Fruit fly (Drosophila melanogaster) whole organism, embryonic: ENCODE data around the gene mTTF.

Source experiments
- BEAF-32 ChIP-seq: fragments of 200-800 bp; sonication (Bioruptor generic); optimal IDR thresholded peaks from 3 replicates; lab custom pipeline; 2017; ENCODE audit warnings: missing biosample characterization, missing genetic modification characterization, mild to moderate bottlenecking, moderate library complexity, missing genetic modification reagents
- Bdp1 ChIP-seq: fragments of 200-800 bp; sonication (Bioruptor generic); optimal IDR thresholded peaks from 3 replicates; lab custom pipeline; 2016; ENCODE audit warnings: missing biosample characterization, missing genetic modification characterization
- C15 ChIP-seq: fragments of 200-800 bp; sonication (Bioruptor generic); IDR thresholded peaks from 3 replicates; pipeline ENCODE4 v1.3.6; 2022; ENCODE audit warnings: missing biosample characterization, missing genetic modification characterization
- CG12236 ChIP-seq: fragments of 200-800 bp; sonication (Bioruptor generic); optimal IDR thresholded peaks from 2 replicates; lab custom pipeline; 2016; ENCODE audit warnings: missing biosample characterization, missing genetic modification characterization
- CG13424 ChIP-seq: fragments of 200-800 bp; sonication (Bioruptor generic); optimal IDR thresholded peaks from 2 replicates; lab custom pipeline; 2019; ENCODE audit warnings: missing biosample characterization, mild to moderate bottlenecking, missing genetic modification characterization, moderate library complexity
- CG13624 ChIP-seq: fragments of 200-800 bp; sonication (Bioruptor generic); optimal IDR thresholded peaks from 2 replicates; lab custom pipeline; 2016; ENCODE audit warnings: missing biosample characterization, missing genetic modification characterization
- CG15601 ChIP-seq: fragments of 200-800 bp; sonication (Bioruptor generic); optimal IDR thresholded peaks from 3 replicates; lab custom pipeline; 2019; ENCODE audit warnings: missing biosample characterization, mild to moderate bottlenecking, missing genetic modification characterization, moderate library complexity
- CG18599 ChIP-seq: fragments of 200-800 bp; sonication (Bioruptor generic); optimal IDR thresholded peaks from 3 replicates; lab custom pipeline; 2017; ENCODE audit warnings: missing biosample characterization, missing genetic modification characterization, mild to moderate bottlenecking, moderate library complexity, missing genetic modification reagents
- CG2120 ChIP-seq: fragments of 200-800 bp; sonication (Bioruptor generic); optimal IDR thresholded peaks from 3 replicates; lab custom pipeline; 2016; ENCODE audit warnings: missing biosample characterization, missing genetic modification characterization
- CG2199 ChIP-seq: fragments of 200-800 bp; sonication (Bioruptor generic); IDR thresholded peaks from 3 replicates; pipeline ENCODE4 v1.3.6; 2022; ENCODE audit warnings: missing biosample characterization, missing genetic modification characterization
- CG2875 ChIP-seq: fragments of 200-800 bp; sonication (Bioruptor generic); optimal IDR thresholded peaks from 2 replicates; lab custom pipeline; 2017; ENCODE audit warnings: missing biosample characterization, mild to moderate bottlenecking, missing genetic modification characterization, missing genetic modification reagents
- CG30020 ChIP-seq: fragments of 200-800 bp; optimal IDR thresholded peaks from 2 replicates; lab custom pipeline; 2019; ENCODE audit warnings: missing biosample characterization, mild to moderate bottlenecking, missing genetic modification characterization, moderate library complexity
- CG30403 ChIP-seq: fragments of 200-800 bp; sonication (Bioruptor generic); optimal IDR thresholded peaks from 3 replicates; lab custom pipeline; 2016; ENCODE audit warnings: missing biosample characterization, missing genetic modification characterization
- CG34422 ChIP-seq: fragments of 200-800 bp; sonication (Bioruptor generic); IDR thresholded peaks from 3 replicates; pipeline ENCODE4 v1.3.6; 2022; ENCODE audit warnings: missing biosample characterization, missing genetic modification characterization
- CG4854 ChIP-seq: fragments of 200-800 bp; sonication (Bioruptor generic); optimal IDR thresholded peaks from 2 replicates; lab custom pipeline; 2016; ENCODE audit warnings: missing biosample characterization, missing genetic modification characterization, inconsistent platforms
- CG6254 ChIP-seq: fragments of 200-800 bp; sonication (Bioruptor generic); optimal IDR thresholded peaks from 3 replicates; lab custom pipeline; 2017; ENCODE audit warnings: mild to moderate bottlenecking, missing biosample characterization, missing genetic modification reagents, missing genetic modification characterization
- CG6854 ChIP-seq: fragments of 200-800 bp; sonication (Bioruptor generic); optimal IDR thresholded peaks from 3 replicates; lab custom pipeline; 2017; ENCODE audit warnings: missing biosample characterization, mild to moderate bottlenecking, missing genetic modification characterization
- CG8089 ChIP-seq: fragments of 200-800 bp; sonication (Bioruptor generic); optimal IDR thresholded peaks from 3 replicates; lab custom pipeline; 2016; ENCODE audit warnings: missing biosample characterization, missing genetic modification characterization
- CG8478 ChIP-seq: fragments of >200 bp; optimal IDR thresholded peaks from 2 replicates; lab custom pipeline; 2018
- CG9215 ChIP-seq: fragments of 200-800 bp; sonication (Bioruptor generic); IDR thresholded peaks from 2 replicates; pipeline ENCODE4 v1.3.6; 2022; ENCODE audit warnings: missing biosample characterization, missing genetic modification characterization
- Chrac-16 ChIP-seq: fragments of 200-800 bp; sonication (Bioruptor generic); optimal IDR thresholded peaks from 3 replicates; lab custom pipeline; 2016; ENCODE audit warnings: missing biosample characterization, missing genetic modification characterization
- Dad ChIP-seq: fragments of 200-800 bp; sonication (Bioruptor generic); optimal IDR thresholded peaks from 3 replicates; lab custom pipeline; 2016; ENCODE audit warnings: missing biosample characterization, missing genetic modification characterization
- Drgx ChIP-seq: fragments of 200-800 bp; sonication (Bioruptor generic); IDR thresholded peaks from 2 replicates; pipeline ENCODE4 v1.3.6; 2022; ENCODE audit warnings: missing biosample characterization, missing genetic modification characterization
- ERR ChIP-seq: fragments of 200-800 bp; sonication (Bioruptor generic); optimal IDR thresholded peaks from 2 replicates; lab custom pipeline; 2016; ENCODE audit warnings: missing biosample characterization, missing genetic modification characterization
- HLH54F ChIP-seq: fragments of 200-800 bp; sonication (Bioruptor generic); optimal IDR thresholded peaks from 3 replicates; lab custom pipeline; 2016; ENCODE audit warnings: missing biosample characterization, missing genetic modification characterization
- HLHmδ ChIP-seq: fragments of 200-800 bp; sonication (Bioruptor generic); optimal IDR thresholded peaks from 2 replicates; lab custom pipeline; 2018; ENCODE audit warnings: missing biosample characterization, mild to moderate bottlenecking, missing genetic modification characterization, moderate library complexity
- Myb ChIP-seq: fragments of 200-800 bp; sonication (Bioruptor generic); optimal IDR thresholded peaks from 2 replicates; lab custom pipeline; 2016; ENCODE audit warnings: missing biosample characterization, missing genetic modification characterization
- Poxn ChIP-seq: fragments of 200-800 bp; sonication (Bioruptor generic); IDR thresholded peaks from 2 replicates; pipeline ENCODE4 v1.3.6; 2022; ENCODE audit warnings: missing biosample characterization, missing genetic modification characterization
- ato ChIP-seq: fragments of 200-800 bp; sonication (Bioruptor generic); IDR thresholded peaks from 2 replicates; pipeline ENCODE4 v1.3.6; 2022; ENCODE audit warnings: missing biosample characterization, missing genetic modification characterization; ENCODE audit not compliant: partially characterized antibody
- az2 ChIP-seq: fragments of 200-800 bp; sonication (Bioruptor generic); optimal IDR thresholded peaks from 3 replicates; lab custom pipeline; 2016; ENCODE audit warnings: missing biosample characterization, missing genetic modification characterization
- bab2 ChIP-seq: fragments of 200-800 bp; sonication (Bioruptor generic); optimal IDR thresholded peaks from 2 replicates; lab custom pipeline; 2016; ENCODE audit warnings: missing biosample characterization, missing genetic modification characterization
- cas ChIP-seq: fragments of 200-800 bp; sonication (Bioruptor generic); IDR thresholded peaks from 2 replicates; pipeline ENCODE4 v1.3.6; 2022; ENCODE audit warnings: missing biosample characterization, missing genetic modification characterization
- chm ChIP-seq: fragments of 200-800 bp; sonication (Bioruptor generic); IDR thresholded peaks from 2 replicates; pipeline ENCODE4 v1.3.6; 2022; ENCODE audit warnings: missing biosample characterization, missing genetic modification characterization
- crol ChIP-seq: fragments of 200-800 bp; sonication (Bioruptor generic); IDR thresholded peaks from 2 replicates; pipeline ENCODE4 v1.3.6; 2022; ENCODE audit warnings: missing biosample characterization, missing genetic modification characterization
- crp ChIP-seq, 2 experiments: fragments of 200-800 bp; sonication (Bioruptor generic); optimal IDR thresholded peaks; 2 replicates in 1 of 2; 3 replicates in 1 of 2; lab custom pipeline; 2017; ENCODE audit warnings: missing biosample characterization in 2 of 2, missing genetic modification characterization in 2 of 2, mild to moderate bottlenecking in 1 of 2, moderate library complexity in 1 of 2
- dimm ChIP-seq: fragments of 200-800 bp; sonication (Bioruptor generic); IDR thresholded peaks from 2 replicates; pipeline ENCODE4 v1.3.6; 2022; ENCODE audit warnings: missing biosample characterization, missing genetic modification characterization
- dysf ChIP-seq: fragments of 200-800 bp; sonication (Bioruptor generic); IDR thresholded peaks from 3 replicates; pipeline ENCODE4 v1.3.6; 2022; ENCODE audit warnings: missing biosample characterization, missing genetic modification characterization
- fd102C ChIP-seq: fragments of 200-800 bp; sonication (Bioruptor generic); optimal IDR thresholded peaks from 2 replicates; lab custom pipeline; 2018; ENCODE audit warnings: missing biosample characterization, mild to moderate bottlenecking, missing genetic modification characterization, moderate library complexity
- hbn ChIP-seq: fragments of 200-800 bp; sonication (Bioruptor generic); IDR thresholded peaks from 2 replicates; pipeline ENCODE4 v1.3.6; 2022; ENCODE audit warnings: missing biosample characterization, missing genetic modification characterization; ENCODE audit not compliant: partially characterized antibody
- kah ChIP-seq: fragments of 200-800 bp; sonication (Bioruptor generic); optimal IDR thresholded peaks from 2 replicates; lab custom pipeline; 2018; ENCODE audit warnings: missing biosample characterization, mild to moderate bottlenecking, missing genetic modification characterization
- kni ChIP-seq: fragments of 200-800 bp; sonication (Bioruptor generic); optimal IDR thresholded peaks from 3 replicates; lab custom pipeline; 2017; ENCODE audit warnings: mild to moderate bottlenecking, missing biosample characterization, missing genetic modification reagents, missing genetic modification characterization
- mam ChIP-seq: fragments of 200-800 bp; sonication (Bioruptor generic); optimal IDR thresholded peaks from 3 replicates; lab custom pipeline; 2016; ENCODE audit warnings: missing biosample characterization, missing genetic modification characterization
- pan ChIP-seq, 4 experiments: fragments of >200 bp in 3 of 4; fragments of 200-800 bp in 1 of 4; sonication (Bioruptor generic) in 1 of 4; optimal IDR thresholded peaks in 3 of 4; IDR thresholded peaks in 1 of 4; 2 replicates each; pipeline versions ENCODE4 v1.3.6 to Lab custom; 2017 to 2022; ENCODE audit warnings: missing biosample characterization in 2 of 4, missing genetic modification characterization in 2 of 4, mixed read lengths in 1 of 4
- prd ChIP-seq, 3 experiments: fragments of >200 bp in 2 of 3; fragments of 200-800 bp in 1 of 3; sonication (Bioruptor generic) in 1 of 3; optimal IDR thresholded peaks in 2 of 3; IDR thresholded peaks in 1 of 3; 2 replicates in 2 of 3; 3 replicates in 1 of 3; pipeline versions ENCODE4 v1.3.6 to Lab custom; 2017 to 2022; ENCODE audit warnings: missing biosample characterization in 1 of 3, missing genetic modification characterization in 1 of 3
- ro ChIP-seq: fragments of 200-800 bp; sonication (Bioruptor generic); IDR thresholded peaks from 2 replicates; pipeline ENCODE4 v1.3.6; 2022; ENCODE audit warnings: missing biosample characterization, missing genetic modification characterization
- slou ChIP-seq: fragments of 200-800 bp; sonication (Bioruptor generic); optimal IDR thresholded peaks from 3 replicates; lab custom pipeline; 2016; ENCODE audit warnings: missing biosample characterization, missing genetic modification characterization
- sqz ChIP-seq: fragments of 200-800 bp; sonication (Bioruptor generic); optimal IDR thresholded peaks from 3 replicates; lab custom pipeline; 2018; ENCODE audit warnings: missing biosample characterization, mild to moderate bottlenecking, missing genetic modification characterization
- sug ChIP-seq: fragments of 200-800 bp; optimal IDR thresholded peaks from 2 replicates; lab custom pipeline; 2019; ENCODE audit warnings: missing biosample characterization, mild to moderate bottlenecking, missing genetic modification characterization, moderate library complexity
- zen2 ChIP-seq: fragments of 200-800 bp; sonication (Bioruptor generic); IDR thresholded peaks from 3 replicates; pipeline ENCODE4 v1.3.6; 2022; ENCODE audit warnings: missing biosample characterization, missing genetic modification characterization; ENCODE audit not compliant: partially characterized antibody

Gene mTTF

dm6 chr2L:14372254-14372717, 23.7 kb upstream of the mTTF start (continued):
- no peak for TF ChIP-seq hbn (GFP tag; lab: Robert Waterston, UW)
- no peak for TF ChIP-seq pan (optimal IDR thresholded peaks at IDR 0.05; lab: Kevin White, UChicago)
- TF ChIP-seq pan (GFP tag; optimal IDR thresholded peaks at IDR 0.05 in 1 of 2, IDR thresholded peaks at IDR 0.05 in 1 of 2), result peak in 1 of 2 experiments; percentile 76
- no peak for TF ChIP-seq crol (GFP tag; lab: Robert Waterston, UW)
- TF ChIP-seq az2 (GFP tag; lab: Kevin White, UChicago), result peak; percentile 79
- TF ChIP-seq CG15601 (tag; lab: Kevin White, UChicago), result no peak
- TF ChIP-seq CG13624 (GFP tag; lab: Kevin White, UChicago), result peak; percentile 40
- TF ChIP-seq ato, result no peak
- peak; percentile 24; the same call in 1 of the 2 replicates for TF ChIP-seq cas (GFP tag; lab: Robert Waterston, UW)
- TF ChIP-seq BEAF-32 (GFP tag; lab: Kevin White, UChicago), result no peak
- TF ChIP-seq CG9215, result peak; percentile 33; the same call in 1 of the 2 replicates
- peak; percentile 66 for TF ChIP-seq dimm
- no peak for TF ChIP-seq CG8478 (lab: Kevin White, UChicago)
- TF ChIP-seq Drgx (GFP tag; lab: Robert Waterston, UW), result no peak
- peak; percentile 41 for TF ChIP-seq Chrac-16 (GFP tag; lab: Kevin White, UChicago)
- peak; percentile 32 for TF ChIP-seq CG2875 (GFP tag; lab: Kevin White, UChicago)
- peak; percentile 56; the same call in 1 of the 2 replicates for TF ChIP-seq chm
- no peak for TF ChIP-seq CG30020 (tag; lab: Kevin White, UChicago)
- no peak for TF ChIP-seq C15 (GFP tag; lab: Robert Waterston, UW)
- peak; percentile 59 for TF ChIP-seq sug (tag; lab: Kevin White, UChicago)
- peak; percentile 59 for TF ChIP-seq CG12236 (GFP tag; lab: Kevin White, UChicago)
- TF ChIP-seq zen2 (GFP tag; lab: Robert Waterston, UW), result no peak
- TF ChIP-seq CG4854 (GFP tag; lab: Kevin White, UChicago), result no peak
- no peak for TF ChIP-seq CG8089 (GFP tag; lab: Kevin White, UChicago)
- TF ChIP-seq Dad (GFP tag; lab: Kevin White, UChicago), result no peak
- peak; percentile 37 for TF ChIP-seq Myb
- no peak for TF ChIP-seq HLHmδ
- peak; percentile 89 for TF ChIP-seq CG13424 (tag; lab: Kevin White, UChicago)
- no peak for TF ChIP-seq CG6254
- no peak for TF ChIP-seq sqz
- TF ChIP-seq Bdp1 (GFP tag; lab: Kevin White, UChicago), result peak; percentile 42
- TF ChIP-seq crp (GFP tag; optimal IDR thresholded peaks at IDR 0.05; lab: Kevin White, UChicago), result no peak
- peak; percentile 88 for TF ChIP-seq CG2120 (GFP tag; lab: Kevin White, UChicago)
- no peak for TF ChIP-seq CG6854
- TF ChIP-seq CG18599 (GFP tag; lab: Kevin White, UChicago), result peak; percentile 43
- peak; percentile 42; the same call in 1 of the 2 replicates for TF ChIP-seq ro (GFP tag; lab: Robert Waterston, UW)
- TF ChIP-seq prd (optimal IDR thresholded peaks at IDR 0.05; lab: Kevin White, UChicago), result no peak
- TF ChIP-seq prd (GFP tag; IDR thresholded peaks at IDR 0.05; lab: Robert Waterston, UW), result peak; percentile 74
- TF ChIP-seq fd102C (GFP tag; lab: Kevin White, UChicago), result no peak
- TF ChIP-seq CG34422, result peak; percentile 48; the same call in 1 of the 3 replicates
- TF ChIP-seq ERR (GFP tag; lab: Kevin White, UChicago), result no peak
- peak; percentile 74 for TF ChIP-seq bab2 (GFP tag; lab: Kevin White, UChicago)
- TF ChIP-seq kah, result no peak
- TF ChIP-seq slou (GFP tag; lab: Kevin White, UChicago), result no peak
- TF ChIP-seq dysf, result peak; percentile 92
- peak; percentile 23; the same call in 1 of the 3 replicates for TF ChIP-seq CG2199
- 0 out of 2 replicates have a peak, but pooled peaks have one; percentile 40 for TF ChIP-seq Poxn (GFP tag; lab: Robert Waterston, UW)
- TF ChIP-seq kni (GFP tag; lab: Kevin White, UChicago), result no peak
- peak; percentile 73 for TF ChIP-seq CG30403 (GFP tag; lab: Kevin White, UChicago)
- TF ChIP-seq HLH54F (GFP tag; lab: Kevin White, UChicago), result peak; percentile 47
- peak; percentile 68 for TF ChIP-seq mam (GFP tag; lab: Kevin White, UChicago)
